Fruit fly (Drosophila melanogaster) S2 (cell line): ENCODE measurements around the gene CG33178.

Experiments used
- CG8478 ChIP-seq: fragments of >200 bp; optimal IDR thresholded peaks from 2 replicates; lab custom pipeline; 2018
- CTCF ChIP-seq, 2 experiments: fragments of >200 bp; optimal IDR thresholded peaks; 2 replicates each; lab custom pipeline; 2018

DNA sequence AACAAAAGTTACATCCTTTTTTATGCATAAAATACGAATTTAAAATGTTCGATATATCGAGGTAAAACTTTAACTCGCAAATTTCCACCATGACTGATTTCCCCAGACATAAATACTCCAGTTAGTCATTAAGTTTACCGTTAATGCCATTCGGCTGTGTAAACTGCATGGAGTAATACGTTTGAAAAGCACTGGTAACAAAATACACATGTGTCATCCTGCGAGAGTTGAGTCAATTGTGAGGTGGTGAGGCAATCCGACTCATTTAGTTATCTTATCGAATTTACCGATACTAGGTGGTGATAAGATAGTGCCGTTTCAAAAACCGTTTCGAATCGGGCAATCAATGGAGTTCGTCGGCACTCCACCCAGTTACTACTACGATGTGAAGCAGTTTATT is 37.0 kb upstream of the CG33178 start:
- TF ChIP-seq CTCF (optimal IDR thresholded peaks at IDR 0.05; lab: Kevin White, UChicago) (no peak), CG8478 (lab: Kevin White, UChicago) (no peak)
